Worm (Caenorhabditis elegans): Measurements from ENCODE around the gene klp-7.

DNA sequence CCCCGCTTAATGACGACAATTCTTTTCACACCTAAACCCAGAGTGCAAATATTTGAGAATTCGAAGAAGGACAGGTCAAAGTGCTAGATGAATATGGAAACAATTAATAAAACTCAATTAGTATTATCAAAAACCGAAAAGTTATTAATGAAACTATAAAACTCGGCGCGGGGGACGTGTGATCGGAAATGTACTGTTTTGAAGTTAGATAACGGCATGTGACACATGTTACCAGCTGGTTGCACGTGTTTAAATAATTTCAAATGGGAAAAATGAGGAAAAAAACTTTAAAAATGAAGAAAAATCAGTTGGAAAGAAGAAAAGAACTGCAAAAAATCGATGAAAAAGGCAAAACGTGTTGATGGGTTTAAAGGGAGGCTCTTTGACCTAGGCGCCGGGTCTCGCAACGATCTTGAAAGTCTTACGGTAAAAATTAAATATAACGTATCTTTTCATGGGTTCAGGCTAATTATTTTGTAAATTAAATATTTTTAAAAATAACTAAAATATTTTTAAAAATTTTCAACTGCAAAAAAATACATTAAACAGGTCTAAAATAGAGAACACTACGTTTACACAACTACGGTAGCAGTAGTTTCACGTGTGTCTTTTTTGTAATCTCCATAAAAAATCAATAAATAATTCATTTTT lies 15.0 kb downstream of the klp-7 start:
- TF ChIP-seq ama-1 (optimal IDR thresholded peaks at IDR 0.05) = no peak
- TF ChIP-seq ceh-13 (GFP tag; optimal IDR thresholded peaks at IDR 0.05) = no peak
- no peak for TF ChIP-seq hmg-4 (GFP tag; optimal IDR thresholded peaks at IDR 0.05)
- no peak for TF ChIP-seq aly-1 (tag; optimal IDR thresholded peaks at IDR 0.05)
- no peak for TF ChIP-seq tra-4 (tag; optimal IDR thresholded peaks at IDR 0.05)
- TF ChIP-seq B0310.2 (tag; optimal IDR thresholded peaks at IDR 0.05) = no peak
- TF ChIP-seq flt-1 (GFP tag; IDR thresholded peaks at IDR 0.05) = no peak
- no peak for TF ChIP-seq ceh-36 (tag; optimal IDR thresholded peaks at IDR 0.05)
- TF ChIP-seq hnd-1 (tag; optimal IDR thresholded peaks at IDR 0.05) = no peak
- no peak for TF ChIP-seq sea-1 (GFP tag; conservative IDR thresholded peaks at IDR 0.05)
- TF ChIP-seq tbx-11 (GFP tag; IDR thresholded peaks at IDR 0.05) = no peak
- no peak for TF ChIP-seq scrt-1 (GFP tag; IDR thresholded peaks at IDR 0.05)
- TF ChIP-seq F13C5.2 (tag; optimal IDR thresholded peaks at IDR 0.05) = no peak
- no peak for TF ChIP-seq pes-1 (GFP tag; IDR thresholded peaks at IDR 0.05)
